In the genomic region with DNA sequence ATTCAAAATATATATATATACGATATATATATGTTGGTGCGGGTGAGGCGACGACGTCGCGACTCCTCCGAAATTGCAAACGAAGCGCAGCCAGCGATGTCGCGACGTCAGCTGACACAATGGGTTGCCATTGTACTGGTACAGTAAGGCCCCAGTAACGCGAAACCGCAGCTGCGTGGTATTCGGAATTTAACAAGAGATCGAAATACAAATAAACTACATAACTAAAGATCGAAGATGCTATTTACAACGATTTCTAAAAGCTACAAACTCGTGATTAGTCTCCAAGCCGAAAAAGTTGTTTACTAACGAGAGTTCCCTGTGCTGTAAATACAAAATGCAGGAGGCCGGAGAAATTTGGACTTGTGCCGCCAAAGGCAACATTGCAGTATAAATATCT, we compare ENCODE assay signal across 1 fruit fly cellular context.
TF ChIP-seq lines count a peak whose summit lies in the region.

No protein-coding gene starts in this region.

TF ChIP-seq in whole organism, embryonic, 481 proteins besides CTCF, POLR2A, EP300 and RAD21 (continued from another document and continues in another):
- TF ChIP-seq phol (tag; optimal IDR thresholded peaks at IDR 0.05; lab: Kevin White, UChicago) (peak; percentile 84), ap (GFP tag; IDR thresholded peaks at IDR 0.05; lab: Robert Waterston, UW) (peak; percentile 71; the same call in 1 of the 2 replicates), Chrac-16 (GFP tag; optimal IDR thresholded peaks at IDR 0.05; lab: Kevin White, UChicago) (peak; percentile 68), CG31388 (GFP tag; optimal IDR thresholded peaks at IDR 0.05; lab: Kevin White, UChicago) (peak; percentile 3), slbo (GFP tag; IDR thresholded peaks at IDR 0.05; lab: Robert Waterston, UW) (peak; percentile 63), NK7.1 (GFP tag; optimal IDR thresholded peaks at IDR 0.05; lab: Kevin White, UChicago) (no peak), CG2678 (tag; optimal IDR thresholded peaks at IDR 0.05; lab: Kevin White, UChicago) (peak; percentile 76), sima (GFP tag; optimal IDR thresholded peaks at IDR 0.05; lab: Kevin White, UChicago) (no peak), CG16779 (GFP tag; IDR thresholded peaks at IDR 0.05; lab: Robert Waterston, UW) (peak; percentile 63; the same call in 1 of the 2 replicates), CG13287 (GFP tag; IDR thresholded peaks at IDR 0.05; lab: Robert Waterston, UW; ENCODE audit: partially characterized antibody) (no peak), croc (GFP tag; conservative IDR thresholded peaks at IDR 0.05; lab: Robert Waterston, UW) (peak; percentile 77), CG13775 (GFP tag; optimal IDR thresholded peaks at IDR 0.05; lab: Kevin White, UChicago) (peak; percentile 47), Oli (tag; optimal IDR thresholded peaks at IDR 0.05; lab: Kevin White, UChicago) (peak; percentile 82), CG15514 (GFP tag; optimal IDR thresholded peaks at IDR 0.05; lab: Kevin White, UChicago) (no peak), sqz (GFP tag; optimal IDR thresholded peaks at IDR 0.05; lab: Kevin White, UChicago) (peak; percentile 46), CG3065 (GFP tag; optimal IDR thresholded peaks at IDR 0.05; lab: Kevin White, UChicago) (no peak), CG4820 (GFP tag; optimal IDR thresholded peaks at IDR 0.05; lab: Kevin White, UChicago) (peak; percentile 73), Asciz (GFP tag; optimal IDR thresholded peaks at IDR 0.05; lab: Kevin White, UChicago) (peak; percentile 68), Elba2 (GFP tag; optimal IDR thresholded peaks at IDR 0.05; lab: Kevin White, UChicago) (no peak), CG16813 (GFP tag; IDR thresholded peaks at IDR 0.05; lab: Robert Waterston, UW; ENCODE audit: partially characterized antibody) (no peak), gce (GFP tag; IDR thresholded peaks at IDR 0.05; lab: Robert Waterston, UW) (peak; percentile 51; the same call in 1 of the 3 replicates), gro (GFP tag; optimal IDR thresholded peaks at IDR 0.05; lab: Kevin White, UChicago) (no peak), CG7928 (GFP tag; optimal IDR thresholded peaks at IDR 0.05; lab: Kevin White, UChicago) (no peak), Hr39 (optimal IDR thresholded peaks at IDR 0.05; lab: Kevin White, UChicago) (no peak), CG11696 (GFP tag; IDR thresholded peaks at IDR 0.05; lab: Robert Waterston, UW) (no peak), CG8089 (GFP tag; optimal IDR thresholded peaks at IDR 0.05; lab: Kevin White, UChicago) (peak; percentile 65), Fer1 (GFP tag; optimal IDR thresholded peaks at IDR 0.05; lab: Kevin White, UChicago) (peak; percentile 22), pnt (GFP tag; optimal IDR thresholded peaks at IDR 0.05; lab: Kevin White, UChicago) (peak; percentile 41), stc (GFP tag; IDR thresholded peaks at IDR 0.05; lab: Robert Waterston, UW) (peak; percentile 69), CG4617 (GFP tag; optimal IDR thresholded peaks at IDR 0.05; lab: Kevin White, UChicago; ENCODE audit: borderline replicate concordance) (peak; percentile 54), Rx (GFP tag; IDR thresholded peaks at IDR 0.05; lab: Robert Waterston, UW) (peak; percentile 74), BEAF-32 (GFP tag; optimal IDR thresholded peaks at IDR 0.05; lab: Kevin White, UChicago) (no peak), CkIIα-i1 (GFP tag; IDR thresholded peaks at IDR 0.05; lab: Robert Waterston, UW) (no peak), Pdp1 (GFP tag; optimal IDR thresholded peaks at IDR 0.05; lab: Kevin White, UChicago) (peak; percentile 25 to 58), CG10462 (GFP tag; optimal IDR thresholded peaks at IDR 0.05; lab: Kevin White, UChicago) (peak; percentile 58), HLH3B (GFP tag; IDR thresholded peaks at IDR 0.05; lab: Robert Waterston, UW) (peak; percentile 75), TFAM (GFP tag; optimal IDR thresholded peaks at IDR 0.05; lab: Kevin White, UChicago) (peak; percentile 17), CG17361 (GFP tag; IDR thresholded peaks at IDR 0.05; lab: Robert Waterston, UW) (peak; percentile 51; the same call in 2 of the 3 replicates), CG3163 (GFP tag; optimal IDR thresholded peaks at IDR 0.05; lab: Kevin White, UChicago) (no peak), Meics (GFP tag; optimal IDR thresholded peaks at IDR 0.05; lab: Kevin White, UChicago) (peak; percentile 24), Hsf (GFP tag; optimal IDR thresholded peaks at IDR 0.05; lab: Kevin White, UChicago) (peak; percentile 75), CG43689 (GFP tag; IDR thresholded peaks at IDR 0.05; lab: Robert Waterston, UW) (no peak), CG11695 (GFP tag; IDR thresholded peaks at IDR 0.05; lab: Robert Waterston, UW) (peak; percentile 74; the same call in 1 of the 3 replicates), CG6254 (GFP tag; optimal IDR thresholded peaks at IDR 0.05; lab: Kevin White, UChicago) (peak; percentile 61), vfl (GFP tag; optimal IDR thresholded peaks at IDR 0.05; lab: Kevin White, UChicago) (no peak), zfh2 (GFP tag; optimal IDR thresholded peaks at IDR 0.05; lab: Kevin White, UChicago) (peak; percentile 19), CG2712 (tag; optimal IDR thresholded peaks at IDR 0.05; lab: Kevin White, UChicago) (peak; percentile 81), otp (GFP tag; IDR thresholded peaks at IDR 0.05; lab: Robert Waterston, UW) (peak; percentile 89), CG3726 (GFP tag; IDR thresholded peaks at IDR 0.05; lab: Robert Waterston, UW) (0 out of 3 replicates have a peak, but pooled peaks have one; percentile 52), Blimp-1 (GFP tag; optimal IDR thresholded peaks at IDR 0.05; lab: Kevin White, UChicago) (peak; percentile 82), CG4328 (GFP tag; optimal IDR thresholded peaks at IDR 0.05; lab: Kevin White, UChicago) (no peak), row (GFP tag; IDR thresholded peaks at IDR 0.05; lab: Robert Waterston, UW) (peak; percentile 85), gsb-n (tag; optimal IDR thresholded peaks at IDR 0.05; lab: Kevin White, UChicago) (peak; percentile 75), Nf-YC (tag; optimal IDR thresholded peaks at IDR 0.05; lab: Kevin White, UChicago) (no peak), grau (tag; optimal IDR thresholded peaks at IDR 0.05; lab: Kevin White, UChicago) (peak; percentile 95), C15 (GFP tag; IDR thresholded peaks at IDR 0.05; lab: Robert Waterston, UW) (no peak), Hmr (GFP tag; optimal IDR thresholded peaks at IDR 0.05; lab: Kevin White, UChicago) (no peak), Opbp (GFP tag; IDR thresholded peaks at IDR 0.05; lab: Robert Waterston, UW; ENCODE audit: partially characterized antibody) (no peak), CG4404 (GFP tag; IDR thresholded peaks at IDR 0.05; lab: Robert Waterston, UW) (peak; percentile 59), Hr51 (GFP tag; optimal IDR thresholded peaks at IDR 0.05; lab: Kevin White, UChicago) (peak; percentile 24 to 72), CG11093 (GFP tag; IDR thresholded peaks at IDR 0.05; lab: Robert Waterston, UW) (peak; percentile 71; the same call in 2 of the 3 replicates), Bdp1 (GFP tag; optimal IDR thresholded peaks at IDR 0.05; lab: Kevin White, UChicago) (peak; percentile 27), maf-S (GFP tag; optimal IDR thresholded peaks at IDR 0.05; lab: Kevin White, UChicago) (peak; percentile 27), slou (GFP tag; optimal IDR thresholded peaks at IDR 0.05; lab: Kevin White, UChicago) (no peak), Camta (GFP tag; optimal IDR thresholded peaks at IDR 0.05; lab: Kevin White, UChicago) (peak; percentile 34), E2f1 (GFP tag; IDR thresholded peaks at IDR 0.05; lab: Robert Waterston, UW) (peak; percentile 67), Antp (GFP tag; optimal IDR thresholded peaks at IDR 0.05; lab: Kevin White, UChicago) (peak; percentile 70), CG1603 (tag; optimal IDR thresholded peaks at IDR 0.05; lab: Kevin White, UChicago) (peak; percentile 88), cad (GFP tag; optimal IDR thresholded peaks at IDR 0.05; lab: Kevin White, UChicago) (no peak), ash1 (GFP tag; optimal IDR thresholded peaks at IDR 0.05; lab: Kevin White, UChicago) (no peak), CG11560 (tag; IDR thresholded peaks at IDR 0.05; lab: Robert Waterston, UW) (0 out of 3 replicates have a peak, but pooled peaks have one; percentile 53), az2 (GFP tag; optimal IDR thresholded peaks at IDR 0.05; lab: Kevin White, UChicago) (peak; percentile 87), Side (GFP tag; optimal IDR thresholded peaks at IDR 0.05; lab: Kevin White, UChicago) (no peak), CG33213 (GFP tag; optimal IDR thresholded peaks at IDR 0.05; lab: Kevin White, UChicago) (peak; percentile 54), CrebB (tag; optimal IDR thresholded peaks at IDR 0.05; lab: Kevin White, UChicago) (peak; percentile 10), Sry-β (GFP tag; optimal IDR thresholded peaks at IDR 0.05; lab: Kevin White, UChicago) (peak; percentile 19), fd3F (GFP tag; optimal IDR thresholded peaks at IDR 0.05; lab: Kevin White, UChicago) (no peak), tup (GFP tag; optimal IDR thresholded peaks at IDR 0.05; lab: Kevin White, UChicago) (peak; percentile 36), Stat92E (GFP tag; optimal IDR thresholded peaks at IDR 0.05; lab: Kevin White, UChicago) (no peak), kah (GFP tag; optimal IDR thresholded peaks at IDR 0.05; lab: Kevin White, UChicago) (peak; percentile 48), Dip2 (GFP tag; IDR thresholded peaks at IDR 0.05; lab: Robert Waterston, UW) (no peak), pzg (GFP tag; optimal IDR thresholded peaks at IDR 0.05; lab: Kevin White, UChicago) (no peak), nau (GFP tag; optimal IDR thresholded peaks at IDR 0.05; lab: Kevin White, UChicago) (peak; percentile 63), rib (GFP tag; IDR thresholded peaks at IDR 0.05; lab: Robert Waterston, UW) (no peak), bowl (GFP tag; IDR thresholded peaks at IDR 0.05; lab: Robert Waterston, UW) (0 out of 2 replicates have a peak, but pooled peaks have one; percentile 53), Hey (tag; optimal IDR thresholded peaks at IDR 0.05; lab: Kevin White, UChicago) (no peak), run (tag; optimal IDR thresholded peaks at IDR 0.05; lab: Kevin White, UChicago) (no peak), Bteb2 (GFP tag; optimal IDR thresholded peaks at IDR 0.05; lab: Kevin White, UChicago) (peak; percentile 12), Mes4 (GFP tag; optimal IDR thresholded peaks at IDR 0.05; lab: Kevin White, UChicago) (peak; percentile 70), org-1 (GFP tag; optimal IDR thresholded peaks at IDR 0.05; lab: Kevin White, UChicago) (peak; percentile 57), Ets97D (GFP tag; optimal IDR thresholded peaks at IDR 0.05; lab: Kevin White, UChicago) (peak; percentile 23), CG1792 (GFP tag; optimal IDR thresholded peaks at IDR 0.05; lab: Kevin White, UChicago) (peak; percentile 33), CG14050 (GFP tag; IDR thresholded peaks at IDR 0.05; lab: Robert Waterston, UW) (peak; percentile 77), CG34224 (GFP tag; IDR thresholded peaks at IDR 0.05; lab: Robert Waterston, UW; ENCODE audit: partially characterized antibody) (no peak), sc (optimal IDR thresholded peaks at IDR 0.05; lab: Kevin White, UChicago) (no peak), sc (GFP tag; optimal IDR thresholded peaks at IDR 0.05; lab: Kevin White, UChicago) (peak; percentile 53), fu2 (GFP tag; optimal IDR thresholded peaks at IDR 0.05; lab: Kevin White, UChicago) (peak; percentile 13), B-H2 (GFP tag; optimal IDR thresholded peaks at IDR 0.05; lab: Kevin White, UChicago) (no peak), Dbx (GFP tag; IDR thresholded peaks at IDR 0.05; lab: Robert Waterston, UW) (no peak), so (GFP tag; IDR thresholded peaks at IDR 0.05; lab: Robert Waterston, UW) (peak; percentile 76; the same call in 1 of the 3 replicates), CG13624 (GFP tag; optimal IDR thresholded peaks at IDR 0.05; lab: Kevin White, UChicago) (peak; percentile 57), sr (GFP tag; IDR thresholded peaks at IDR 0.05; lab: Robert Waterston, UW) (0 out of 3 replicates have a peak, but pooled peaks have one; percentile 30), CG10543 (GFP tag; optimal IDR thresholded peaks at IDR 0.05; lab: Kevin White, UChicago) (no peak), CG17385 (GFP tag; optimal IDR thresholded peaks at IDR 0.05; lab: Kevin White, UChicago) (peak; percentile 69), esg (GFP tag; conservative IDR thresholded peaks at IDR 0.05; lab: Robert Waterston, UW) (peak; percentile 75), Oaz (GFP tag; IDR thresholded peaks at IDR 0.05; lab: Robert Waterston, UW) (peak; percentile 52), CG7963 (GFP tag; IDR thresholded peaks at IDR 0.05; lab: Robert Waterston, UW; ENCODE audit: partially characterized antibody) (no peak), Sry-δ (GFP tag; optimal IDR thresholded peaks at IDR 0.05; lab: Kevin White, UChicago) (peak; percentile 21), CG8359 (GFP tag; optimal IDR thresholded peaks at IDR 0.05; lab: Kevin White, UChicago; ENCODE audit: borderline replicate concordance) (peak; percentile 36), disco-r (GFP tag; optimal IDR thresholded peaks at IDR 0.05; lab: Kevin White, UChicago) (no peak), lmd (GFP tag; IDR thresholded peaks at IDR 0.05; lab: Robert Waterston, UW) (peak; percentile 72), CG17912 (GFP tag; optimal IDR thresholded peaks at IDR 0.05; lab: Kevin White, UChicago) (no peak), CG10959 (GFP tag; IDR thresholded peaks at IDR 0.05; lab: Robert Waterston, UW) (peak; percentile 79), CG16863 (GFP tag; optimal IDR thresholded peaks at IDR 0.05; lab: Kevin White, UChicago) (peak; percentile 76), Lpt (GFP tag; optimal IDR thresholded peaks at IDR 0.05; lab: Kevin White, UChicago) (no peak), mld (GFP tag; IDR thresholded peaks at IDR 0.05; lab: Robert Waterston, UW; ENCODE audit: partially characterized antibody) (no peak), Doc2 (GFP tag; IDR thresholded peaks at IDR 0.05; lab: Robert Waterston, UW) (no peak), z (GFP tag; IDR thresholded peaks at IDR 0.05; lab: Robert Waterston, UW) (no peak), nerfin-1 (tag; optimal IDR thresholded peaks at IDR 0.05; lab: Kevin White, UChicago) (peak; percentile 63), Sox102F (GFP tag; optimal IDR thresholded peaks at IDR 0.05; lab: Kevin White, UChicago) (peak; percentile 90), ro (GFP tag; IDR thresholded peaks at IDR 0.05; lab: Robert Waterston, UW) (peak; percentile 44; the same call in 1 of the 2 replicates), dimm (GFP tag; IDR thresholded peaks at IDR 0.05; lab: Robert Waterston, UW) (peak; percentile 73), p53 (GFP tag; optimal IDR thresholded peaks at IDR 0.05; lab: Kevin White, UChicago) (no peak), HmgD (GFP tag; optimal IDR thresholded peaks at IDR 0.05; lab: Kevin White, UChicago) (no peak), CG6175 (GFP tag; IDR thresholded peaks at IDR 0.05; lab: Robert Waterston, UW) (no peak), CG17829 (tag; optimal IDR thresholded peaks at IDR 0.05; lab: Kevin White, UChicago) (peak; percentile 79)
